Worm (Caenorhabditis elegans) whole organism, late embryonic: ENCODE data around the gene txt-1.
A peak's percentile ranks its signal among the peaks of the same experiment; 100 is the strongest.
"Not testable (repeated sequence)": the region's sequence is repeated elsewhere in the genome, so short reads cannot be mapped to it uniquely, and the experiment has no call there.

ENCODE experiments used
- C08G9.2 ChIP-seq: sonication (generic microtip); optimal IDR thresholded peaks from 2 replicates; lab custom pipeline; 2016; ENCODE audit warnings: mild to moderate bottlenecking, missing genetic modification characterization, moderate library complexity, missing compliant biosample characterization
- K02D7.2 ChIP-seq: sonication (generic microtip); optimal IDR thresholded peaks from 2 replicates; lab custom pipeline; 2017; ENCODE audit warnings: mild to moderate bottlenecking, missing genetic modification characterization, missing compliant biosample characterization
- K09A11.1 ChIP-seq: sonication (generic microtip); optimal IDR thresholded peaks from 2 replicates; lab custom pipeline; 2017; ENCODE audit warnings: antibody characterized with exemption, mild to moderate bottlenecking, missing genetic modification characterization, missing compliant biosample characterization; ENCODE audit not compliant: insufficient read depth
- ceh-14 ChIP-seq: sonication (generic microtip); optimal IDR thresholded peaks from 2 replicates; lab custom pipeline; 2016; ENCODE audit warnings: missing genotype, missing genetic modification characterization, missing compliant biosample characterization
- ceh-24 ChIP-seq: sonication (generic microtip); optimal IDR thresholded peaks from 2 replicates; lab custom pipeline; 2016; ENCODE audit warnings: mild to moderate bottlenecking, missing genetic modification characterization, missing compliant biosample characterization
- ceh-45 ChIP-seq: fragments of 200-800 bp; sonication (Bioruptor generic); IDR thresholded peaks from 2 replicates; pipeline ENCODE4 v1.3.6; 2022; ENCODE audit warnings: missing genetic modification reagents, missing genetic modification characterization, missing compliant biosample characterization
- ceh-6 ChIP-seq: fragments of 200-800 bp; sonication (Bioruptor generic); optimal IDR thresholded peaks from 2 replicates; lab custom pipeline; 2018; ENCODE audit warnings: mild to moderate bottlenecking, missing genetic modification characterization, missing compliant biosample characterization
- che-1 ChIP-seq: sonication (generic microtip); optimal IDR thresholded peaks from 2 replicates; lab custom pipeline; 2016; ENCODE audit warnings: mild to moderate bottlenecking, missing genetic modification characterization, missing compliant biosample characterization
- elt-2 ChIP-seq: sonication (generic microtip); optimal IDR thresholded peaks from 2 replicates; lab custom pipeline; 2016; ENCODE audit warnings: missing genetic modification reagents, missing genetic modification characterization, missing compliant biosample characterization
- elt-4 ChIP-seq: sonication (generic microtip); optimal IDR thresholded peaks from 2 replicates; lab custom pipeline; 2016; ENCODE audit warnings: missing genetic modification characterization, missing compliant biosample characterization
- fax-1 ChIP-seq: sonication (generic microtip); optimal IDR thresholded peaks from 2 replicates; lab custom pipeline; 2016; ENCODE audit warnings: missing genotype, missing genetic modification characterization, missing compliant biosample characterization
- hlh-13 ChIP-seq: fragments of 200-800 bp; sonication (Bioruptor generic); optimal IDR thresholded peaks from 2 replicates; lab custom pipeline; 2018; ENCODE audit warnings: mild to moderate bottlenecking, missing genetic modification characterization, missing compliant biosample characterization
- hlh-30 ChIP-seq: sonication (generic microtip); optimal IDR thresholded peaks from 2 replicates; lab custom pipeline; 2017; ENCODE audit warnings: antibody characterized with exemption, missing genetic modification characterization, missing compliant biosample characterization; ENCODE audit not compliant: insufficient read depth
- hlh-6 ChIP-seq: sonication (generic microtip); optimal IDR thresholded peaks from 2 replicates; lab custom pipeline; 2016; ENCODE audit warnings: missing genotype, missing genetic modification characterization, missing compliant biosample characterization
- lim-6 ChIP-seq: sonication (generic microtip); optimal IDR thresholded peaks from 2 replicates; lab custom pipeline; 2016; ENCODE audit warnings: missing genetic modification characterization, missing compliant biosample characterization
- lin-11 ChIP-seq: fragments of 200-800 bp; sonication (Bioruptor generic); optimal IDR thresholded peaks from 2 replicates; lab custom pipeline; 2018; ENCODE audit warnings: mild to moderate bottlenecking, missing genetic modification characterization, missing compliant biosample characterization
- mec-3 ChIP-seq: sonication (generic microtip); optimal IDR thresholded peaks from 2 replicates; lab custom pipeline; 2016; ENCODE audit warnings: borderline replicate concordance, missing genetic modification characterization, missing compliant biosample characterization
- nhr-11 ChIP-seq: fragments of 150-350 bp; optimal IDR thresholded peaks from 2 replicates; lab custom pipeline; 2014; ENCODE audit warnings: missing biosample characterization, missing genetic modification characterization
- nhr-232 ChIP-seq: sonication (generic microtip); optimal IDR thresholded peaks from 2 replicates; lab custom pipeline; 2016; ENCODE audit warnings: missing genetic modification characterization, missing compliant biosample characterization
- pax-1 ChIP-seq: fragments of 150-350 bp; optimal IDR thresholded peaks from 2 replicates; lab custom pipeline; 2014; ENCODE audit warnings: missing biosample characterization, missing genetic modification characterization
- pha-2 ChIP-seq: sonication (generic microtip); optimal IDR thresholded peaks from 2 replicates; lab custom pipeline; 2017; ENCODE audit warnings: mild to moderate bottlenecking, missing genetic modification characterization, missing compliant biosample characterization
- pha-4 ChIP-seq: fragments of 150-350 bp; optimal IDR thresholded peaks from 2 replicates; lab custom pipeline; 2018; ENCODE audit warnings: missing biosample characterization, missing genetic modification reagents, missing genetic modification characterization
- pros-1 ChIP-seq: fragments of 150-350 bp; optimal IDR thresholded peaks from 2 replicates; lab custom pipeline; 2014; ENCODE audit warnings: missing biosample characterization, missing genetic modification reagents, missing genetic modification characterization
- ref-2 ChIP-seq: sonication (generic microtip); optimal IDR thresholded peaks from 2 replicates; lab custom pipeline; 2016; ENCODE audit warnings: missing genetic modification characterization, missing compliant biosample characterization
- sdc-2 ChIP-seq: sonication (generic microtip); optimal IDR thresholded peaks from 2 replicates; lab custom pipeline; 2016; ENCODE audit warnings: missing genotype, missing genetic modification characterization, missing compliant biosample characterization
- sox-2 ChIP-seq: fragments of 200-800 bp; sonication (Bioruptor generic); IDR thresholded peaks from 2 replicates; pipeline ENCODE4 v1.3.6; 2022; ENCODE audit warnings: missing genetic modification reagents, missing genetic modification characterization, missing compliant biosample characterization
- tbx-7 ChIP-seq: sonication (generic microtip); optimal IDR thresholded peaks from 2 replicates; lab custom pipeline; 2016; ENCODE audit warnings: missing genotype, missing genetic modification characterization, missing compliant biosample characterization
- unc-3 ChIP-seq, 2 experiments: fragments of 200-800 bp in 1 of 2; sonication (Bioruptor generic) in 1 of 2; sonication (generic microtip) in 1 of 2; conservative IDR thresholded peaks in 1 of 2; optimal IDR thresholded peaks in 1 of 2; 2 replicates each; pipeline versions ENCODE4 v1.3.6 to Lab custom; 2016 to 2022; ENCODE audit warnings: missing compliant biosample characterization in 2 of 2, missing genetic modification characterization in 2 of 2, missing genetic modification reagents in 1 of 2
- unc-42 ChIP-seq: sonication (generic microtip); optimal IDR thresholded peaks from 2 replicates; lab custom pipeline; 2016; ENCODE audit warnings: missing genotype, missing genetic modification characterization, missing compliant biosample characterization
- unc-55 ChIP-seq: sonication (generic microtip); optimal IDR thresholded peaks from 2 replicates; lab custom pipeline; 2017; ENCODE audit warnings: missing biosample characterization, missing genetic modification reagents, missing genetic modification characterization
- unc-86 ChIP-seq: sonication (generic microtip); optimal IDR thresholded peaks from 2 replicates; lab custom pipeline; 2016; ENCODE audit warnings: missing genetic modification characterization, missing compliant biosample characterization

Gene txt-1

ce11 chrII:91419-91818, 14.6 kb upstream of the txt-1 start, which contains the start of gene mcat-1:
Gene mcat-1 (minus strand): TSS chrII:91519.
- TF ChIP-seq ceh-45 (GFP tag; lab: Robert Waterston, UW) (no peak), lin-11 (tag; lab: Kevin White, UChicago) (no peak), sox-2 (GFP tag; lab: Robert Waterston, UW) (no peak), ceh-6 (GFP tag; lab: Kevin White, UChicago) (no peak), hlh-13 (no peak), tbx-7 (tag; lab: Kevin White, UChicago) (no peak), pha-4 (tag; lab: Kevin White, UChicago) (no peak), ref-2 (no peak), K09A11.1 (tag; lab: Kevin White, UChicago) (no peak), ceh-24 (tag; lab: Kevin White, UChicago) (no peak), unc-86 (tag; lab: Kevin White, UChicago) (no peak), unc-3 (GFP tag; conservative IDR thresholded peaks at IDR 0.05; lab: Robert Waterston, UW) (no peak), unc-3 (tag; optimal IDR thresholded peaks at IDR 0.05; lab: Kevin White, UChicago) (no peak), K02D7.2 (tag; lab: Kevin White, UChicago) (no peak), pax-1 (tag; lab: Kevin White, UChicago) (no peak), pros-1 (tag; lab: Kevin White, UChicago) (no peak), C08G9.2 (tag; lab: Kevin White, UChicago) (no peak), che-1 (tag; lab: Kevin White, UChicago) (no peak), nhr-232 (tag; lab: Kevin White, UChicago) (no peak)

- TF ChIP-seq nhr-11 (no peak), fax-1 (tag; lab: Kevin White, UChicago) (no peak), elt-4 (tag; lab: Kevin White, UChicago) (no peak), sdc-2 (tag; lab: Kevin White, UChicago) (no peak), ceh-14 (tag; lab: Kevin White, UChicago) (no peak)
Observed at ce11 chrII:95177-95576, 10.8 kb upstream of the txt-1 start, which contains the start of gene C50D2.7. Gene C50D2.7 (minus strand): TSS chrII:95277.

- TF ChIP-seq ceh-24 (tag; lab: Kevin White, UChicago) (no peak), mec-3 (tag; lab: Kevin White, UChicago) (no peak), unc-3 (GFP tag; conservative IDR thresholded peaks at IDR 0.05; lab: Robert Waterston, UW) (no peak), unc-3 (tag; optimal IDR thresholded peaks at IDR 0.05; lab: Kevin White, UChicago) (peak; percentile 76), pros-1 (tag; lab: Kevin White, UChicago) (no peak), hlh-6 (tag; lab: Kevin White, UChicago) (no peak), hlh-30 (no peak), pax-1 (tag; lab: Kevin White, UChicago) (peak; percentile 14), lim-6 (no peak), elt-2 (peak; percentile 43), unc-55 (GFP tag; lab: Kevin White, UChicago) (peak; percentile 12), unc-42 (tag; lab: Kevin White, UChicago) (peak; percentile 30), K09A11.1 (tag; lab: Kevin White, UChicago) (no peak), pha-4 (tag; lab: Kevin White, UChicago) (no peak)
Observed at ce11 chrII:97992-98763, 7.8 kb upstream of the txt-1 start, which contains the start of the genes luc-7L3 and sftb-6. Gene luc-7L3 (minus strand): TSS chrII:98027. Gene sftb-6 (plus strand): TSS chrII:98404.

- not testable (repeated sequence) for TF ChIP-seq ceh-14 (tag; lab: Kevin White, UChicago); nhr-11; lin-11 (tag; lab: Kevin White, UChicago)
Observed at ce11 chrII:98894-99293, 7.1 kb upstream of the txt-1 start, which contains the start of gene C50D2.10. Gene C50D2.10 (plus strand): TSS chrII:99138.

ce11 chrII:101176-101575, 4.8 kb upstream of the txt-1 start:
- TF ChIP-seq pha-2 (tag; lab: Kevin White, UChicago), result no peak
- TF ChIP-seq nhr-232 (tag; lab: Kevin White, UChicago), result no peak
